Fruit fly (Drosophila melanogaster): ENCODE results near the gene CG5787.

Gene CG5787

DNA sequence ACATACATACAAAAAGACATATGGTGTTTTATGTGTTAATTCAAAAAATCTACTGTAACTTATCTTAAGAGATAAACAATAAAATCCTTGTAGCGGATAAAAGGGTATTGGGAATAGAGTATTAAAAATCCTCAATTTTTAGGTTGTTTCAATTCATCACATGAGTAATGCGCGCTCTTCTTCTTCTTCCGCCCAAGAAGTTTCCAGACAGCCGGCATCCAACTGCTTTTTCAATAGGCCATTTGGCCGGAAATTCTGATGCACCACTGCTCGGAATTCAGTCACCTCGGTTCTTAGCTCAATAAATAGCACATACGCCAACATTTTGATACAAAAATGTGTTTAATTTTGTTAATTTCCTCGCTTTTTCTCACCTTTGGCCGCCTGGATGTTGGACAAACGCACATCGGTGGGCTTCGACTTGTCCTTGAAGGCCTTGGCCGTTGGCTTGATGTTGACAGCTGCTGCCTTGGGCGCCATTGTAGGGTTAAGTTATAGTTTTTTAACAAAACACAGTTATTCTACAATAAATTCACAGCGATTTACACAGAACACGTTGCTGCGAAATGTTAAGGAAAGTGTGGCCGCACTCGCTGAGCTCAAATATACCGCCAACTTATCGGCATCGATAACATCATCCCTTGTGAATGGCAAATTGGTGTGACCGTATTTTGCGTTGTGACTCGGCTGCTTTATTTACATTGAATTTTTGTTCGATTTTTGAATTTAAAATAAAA is 20.2 kb downstream of the CG5787 start, which contains the start of the genes CCT4 and CG6153 (continued):
- TF ChIP-seq CG12942 (GFP tag; optimal IDR thresholded peaks at IDR 0.05) (no peak), CG16815 (GFP tag; optimal IDR thresholded peaks at IDR 0.05) (no peak), slp2 (GFP tag; optimal IDR thresholded peaks at IDR 0.05) (no peak), ERR (GFP tag; optimal IDR thresholded peaks at IDR 0.05) (no peak), CG13624 (GFP tag; optimal IDR thresholded peaks at IDR 0.05) (no peak), sob (GFP tag; IDR thresholded peaks at IDR 0.05) (no peak), Drgx (GFP tag; IDR thresholded peaks at IDR 0.05) (no peak), ro (GFP tag; IDR thresholded peaks at IDR 0.05) (no peak), Taf1 (GFP tag; IDR thresholded peaks at IDR 0.05) (no peak), ato (GFP tag; IDR thresholded peaks at IDR 0.05; ENCODE audit: partially characterized antibody) (no peak), tgo (GFP tag; IDR thresholded peaks at IDR 0.05) (no peak), Dad (GFP tag; optimal IDR thresholded peaks at IDR 0.05) (no peak), CG3407 (GFP tag; optimal IDR thresholded peaks at IDR 0.05) (no peak), HLH4C (GFP tag; IDR thresholded peaks at IDR 0.05; ENCODE audit: partially characterized antibody) (no peak), CG12299 (tag; optimal IDR thresholded peaks at IDR 0.05) (no peak), CG11723 (GFP tag; optimal IDR thresholded peaks at IDR 0.05) (no peak), Sox100B (GFP tag; optimal IDR thresholded peaks at IDR 0.05) (no peak), ab (GFP tag; optimal IDR thresholded peaks at IDR 0.05) (no peak), CG10274 (GFP tag; optimal IDR thresholded peaks at IDR 0.05) (no peak), ranshi (GFP tag; IDR thresholded peaks at IDR 0.05) (no peak), nerfin-1 (tag; optimal IDR thresholded peaks at IDR 0.05) (no peak), CG11093 (GFP tag; IDR thresholded peaks at IDR 0.05) (no peak), CG8478 (optimal IDR thresholded peaks at IDR 0.05) (no peak), CG5245 (GFP tag; optimal IDR thresholded peaks at IDR 0.05) (no peak), slbo (GFP tag; IDR thresholded peaks at IDR 0.05) (no peak), CG13424 (tag; optimal IDR thresholded peaks at IDR 0.05) (no peak), CG2199 (GFP tag; IDR thresholded peaks at IDR 0.05) (no peak), CG43689 (GFP tag; IDR thresholded peaks at IDR 0.05) (no peak), CG2712 (tag; optimal IDR thresholded peaks at IDR 0.05) (peak; percentile 15), vvl (GFP tag; IDR thresholded peaks at IDR 0.05) (peak; percentile 22; the same call in 1 of the 2 replicates), CG14667 (GFP tag; IDR thresholded peaks at IDR 0.05) (no peak), Lhr (GFP tag; optimal IDR thresholded peaks at IDR 0.05) (peak; percentile 21), CkIIα-i1 (GFP tag; IDR thresholded peaks at IDR 0.05) (no peak), Lim3 (GFP tag; IDR thresholded peaks at IDR 0.05) (no peak), Fer1 (GFP tag; optimal IDR thresholded peaks at IDR 0.05) (no peak), CG9215 (GFP tag; IDR thresholded peaks at IDR 0.05) (no peak), org-1 (GFP tag; optimal IDR thresholded peaks at IDR 0.05) (no peak), chinmo (GFP tag; IDR thresholded peaks at IDR 0.05; ENCODE audit: partially characterized antibody) (0 out of 4 replicates have a peak, but pooled peaks have one; percentile 61), eve (GFP tag; optimal IDR thresholded peaks at IDR 0.05) (no peak), btn (GFP tag; optimal IDR thresholded peaks at IDR 0.05) (no peak), dmrt11E (tag; optimal IDR thresholded peaks at IDR 0.05) (no peak), HHEX (GFP tag; optimal IDR thresholded peaks at IDR 0.05) (no peak), Bgb (GFP tag; IDR thresholded peaks at IDR 0.05; ENCODE audit: partially characterized antibody) (peak; percentile 37), Dip2 (GFP tag; IDR thresholded peaks at IDR 0.05) (no peak), croc (GFP tag; conservative IDR thresholded peaks at IDR 0.05) (no peak), HmgZ (tag; optimal IDR thresholded peaks at IDR 0.05) (peak; percentile 3), Dp (GFP tag; optimal IDR thresholded peaks at IDR 0.05) (peak; percentile 58), NC2β (GFP tag; optimal IDR thresholded peaks at IDR 0.05) (no peak), BtbVII (GFP tag; optimal IDR thresholded peaks at IDR 0.05) (no peak), nmo (GFP tag; optimal IDR thresholded peaks at IDR 0.05) (peak; percentile 36), pros (GFP tag; optimal IDR thresholded peaks at IDR 0.05) (no peak)

All from whole organism, embryonic.